Worm (Caenorhabditis elegans) whole organism, late embryonic: ENCODE results near the gene cgp-1.
A peak's percentile ranks its signal among the peaks of the same experiment; 100 is the strongest.

Source experiments
- C08G9.2 ChIP-seq: sonication (generic microtip); optimal IDR thresholded peaks from 2 replicates; lab custom pipeline; 2016; ENCODE audit warnings: mild to moderate bottlenecking, missing genetic modification characterization, moderate library complexity, missing compliant biosample characterization
- C38D4.7 ChIP-seq: fragments of 200-800 bp; sonication (Bioruptor generic); optimal IDR thresholded peaks from 2 replicates; lab custom pipeline; 2018; ENCODE audit warnings: mild to moderate bottlenecking, missing genetic modification characterization, moderate library complexity, missing compliant biosample characterization
- K09A11.1 ChIP-seq: sonication (generic microtip); optimal IDR thresholded peaks from 2 replicates; lab custom pipeline; 2017; ENCODE audit warnings: antibody characterized with exemption, mild to moderate bottlenecking, missing genetic modification characterization, missing compliant biosample characterization; ENCODE audit not compliant: insufficient read depth
- ama-1 ChIP-seq: fragments of 150-350 bp; optimal IDR thresholded peaks from 2 replicates; lab custom pipeline; 2014
- ceh-14 ChIP-seq: sonication (generic microtip); optimal IDR thresholded peaks from 2 replicates; lab custom pipeline; 2016; ENCODE audit warnings: missing genotype, missing genetic modification characterization, missing compliant biosample characterization
- ceh-18 ChIP-seq: sonication (generic microtip); optimal IDR thresholded peaks from 2 replicates; lab custom pipeline; 2016; ENCODE audit warnings: missing genetic modification characterization, missing compliant biosample characterization
- ceh-19 ChIP-seq: fragments of 200-800 bp; sonication (Bioruptor generic); optimal IDR thresholded peaks from 2 replicates; lab custom pipeline; 2018; ENCODE audit warnings: mild to moderate bottlenecking, missing genetic modification characterization, missing compliant biosample characterization
- ceh-24 ChIP-seq: sonication (generic microtip); optimal IDR thresholded peaks from 2 replicates; lab custom pipeline; 2016; ENCODE audit warnings: mild to moderate bottlenecking, missing genetic modification characterization, missing compliant biosample characterization
- ceh-30 ChIP-seq: fragments of 150-350 bp; optimal IDR thresholded peaks from 2 replicates; lab custom pipeline; 2014; ENCODE audit warnings: missing biosample characterization, missing genetic modification characterization
- ceh-34 ChIP-seq: sonication (generic microtip); optimal IDR thresholded peaks from 2 replicates; lab custom pipeline; 2016; ENCODE audit warnings: mild to moderate bottlenecking, missing genetic modification characterization, missing compliant biosample characterization
- ceh-45 ChIP-seq: fragments of 200-800 bp; sonication (Bioruptor generic); IDR thresholded peaks from 2 replicates; pipeline ENCODE4 v1.3.6; 2022; ENCODE audit warnings: missing genetic modification reagents, missing genetic modification characterization, missing compliant biosample characterization
- ceh-48 ChIP-seq: sonication (generic microtip); optimal IDR thresholded peaks from 2 replicates; lab custom pipeline; 2016; ENCODE audit warnings: missing genetic modification characterization, inconsistent platforms, missing compliant biosample characterization
- ceh-9 ChIP-seq: sonication (generic microtip); optimal IDR thresholded peaks from 2 replicates; lab custom pipeline; 2016; ENCODE audit warnings: mild to moderate bottlenecking, missing genetic modification characterization, inconsistent platforms, missing compliant biosample characterization
- che-1 ChIP-seq: sonication (generic microtip); optimal IDR thresholded peaks from 2 replicates; lab custom pipeline; 2016; ENCODE audit warnings: mild to moderate bottlenecking, missing genetic modification characterization, missing compliant biosample characterization
- elt-2 ChIP-seq: sonication (generic microtip); optimal IDR thresholded peaks from 2 replicates; lab custom pipeline; 2016; ENCODE audit warnings: missing genetic modification reagents, missing genetic modification characterization, missing compliant biosample characterization
- elt-4 ChIP-seq: sonication (generic microtip); optimal IDR thresholded peaks from 2 replicates; lab custom pipeline; 2016; ENCODE audit warnings: missing genetic modification characterization, missing compliant biosample characterization
- ets-4 ChIP-seq: sonication (generic microtip); optimal IDR thresholded peaks from 2 replicates; lab custom pipeline; 2016; ENCODE audit warnings: missing genetic modification characterization, missing compliant biosample characterization
- eyg-1 ChIP-seq: sonication (generic microtip); optimal IDR thresholded peaks from 2 replicates; lab custom pipeline; 2016; ENCODE audit warnings: missing genotype, missing genetic modification characterization, missing compliant biosample characterization
- fax-1 ChIP-seq: sonication (generic microtip); optimal IDR thresholded peaks from 2 replicates; lab custom pipeline; 2016; ENCODE audit warnings: missing genotype, missing genetic modification characterization, missing compliant biosample characterization
- fkh-10 ChIP-seq: fragments of 150-350 bp; optimal IDR thresholded peaks from 2 replicates; lab custom pipeline; 2014; ENCODE audit warnings: missing biosample characterization, missing genetic modification reagents, missing genetic modification characterization
- gmeb-2 ChIP-seq: sonication (generic microtip); optimal IDR thresholded peaks from 2 replicates; lab custom pipeline; 2016; ENCODE audit warnings: missing genetic modification characterization, inconsistent platforms, missing compliant biosample characterization
- hlh-15 ChIP-seq: sonication (generic microtip); optimal IDR thresholded peaks from 2 replicates; lab custom pipeline; 2016; ENCODE audit warnings: missing genetic modification characterization, missing compliant biosample characterization
- hlh-6 ChIP-seq: sonication (generic microtip); optimal IDR thresholded peaks from 2 replicates; lab custom pipeline; 2016; ENCODE audit warnings: missing genotype, missing genetic modification characterization, missing compliant biosample characterization
- hlh-8 ChIP-seq: sonication (generic microtip); optimal IDR thresholded peaks from 2 replicates; lab custom pipeline; 2016; ENCODE audit warnings: missing genotype, missing genetic modification characterization, missing compliant biosample characterization
- lin-11 ChIP-seq: fragments of 200-800 bp; sonication (Bioruptor generic); optimal IDR thresholded peaks from 2 replicates; lab custom pipeline; 2018; ENCODE audit warnings: mild to moderate bottlenecking, missing genetic modification characterization, missing compliant biosample characterization
- mec-3 ChIP-seq: sonication (generic microtip); optimal IDR thresholded peaks from 2 replicates; lab custom pipeline; 2016; ENCODE audit warnings: borderline replicate concordance, missing genetic modification characterization, missing compliant biosample characterization
- nfya-1 ChIP-seq: sonication (generic microtip); optimal IDR thresholded peaks from 2 replicates; lab custom pipeline; 2017; ENCODE audit warnings: missing genetic modification characterization, mild to moderate bottlenecking, missing compliant biosample characterization, antibody characterized with exemption, moderate library complexity
- nhr-11 ChIP-seq: fragments of 150-350 bp; optimal IDR thresholded peaks from 2 replicates; lab custom pipeline; 2014; ENCODE audit warnings: missing biosample characterization, missing genetic modification characterization
- nhr-232 ChIP-seq: sonication (generic microtip); optimal IDR thresholded peaks from 2 replicates; lab custom pipeline; 2016; ENCODE audit warnings: missing genetic modification characterization, missing compliant biosample characterization
- odd-2 ChIP-seq: sonication (generic microtip); optimal IDR thresholded peaks from 2 replicates; lab custom pipeline; 2017; ENCODE audit warnings: antibody characterized with exemption, mild to moderate bottlenecking, missing genetic modification characterization, missing compliant biosample characterization
- pag-3 ChIP-seq: sonication (generic microtip); optimal IDR thresholded peaks from 2 replicates; lab custom pipeline; 2016; ENCODE audit warnings: missing compliant biosample characterization, missing genetic modification characterization, borderline replicate concordance
- pat-9 ChIP-seq: fragments of 200-800 bp; sonication (Bioruptor generic); optimal IDR thresholded peaks from 2 replicates; lab custom pipeline; 2018; ENCODE audit warnings: mild to moderate bottlenecking, missing genetic modification characterization, moderate library complexity, missing compliant biosample characterization
- pax-1 ChIP-seq: fragments of 150-350 bp; optimal IDR thresholded peaks from 2 replicates; lab custom pipeline; 2014; ENCODE audit warnings: missing biosample characterization, missing genetic modification characterization
- pha-2 ChIP-seq: sonication (generic microtip); optimal IDR thresholded peaks from 2 replicates; lab custom pipeline; 2017; ENCODE audit warnings: mild to moderate bottlenecking, missing genetic modification characterization, missing compliant biosample characterization
- pqm-1 ChIP-seq: sonication (generic microtip); optimal IDR thresholded peaks from 2 replicates; lab custom pipeline; 2016; ENCODE audit warnings: missing genetic modification characterization, missing compliant biosample characterization
- pros-1 ChIP-seq: fragments of 150-350 bp; optimal IDR thresholded peaks from 2 replicates; lab custom pipeline; 2014; ENCODE audit warnings: missing biosample characterization, missing genetic modification reagents, missing genetic modification characterization
- sdc-2 ChIP-seq: sonication (generic microtip); optimal IDR thresholded peaks from 2 replicates; lab custom pipeline; 2016; ENCODE audit warnings: missing genotype, missing genetic modification characterization, missing compliant biosample characterization
- syd-9 ChIP-seq: sonication (generic microtip); optimal IDR thresholded peaks from 2 replicates; lab custom pipeline; 2016; ENCODE audit warnings: mild to moderate bottlenecking, missing genetic modification characterization, moderate library complexity, missing compliant biosample characterization
- unc-3 ChIP-seq, 2 experiments: fragments of 200-800 bp in 1 of 2; sonication (Bioruptor generic) in 1 of 2; sonication (generic microtip) in 1 of 2; conservative IDR thresholded peaks in 1 of 2; optimal IDR thresholded peaks in 1 of 2; 2 replicates each; pipeline versions ENCODE4 v1.3.6 to Lab custom; 2016 to 2022; ENCODE audit warnings: missing compliant biosample characterization in 2 of 2, missing genetic modification characterization in 2 of 2, missing genetic modification reagents in 1 of 2
- unc-42 ChIP-seq: sonication (generic microtip); optimal IDR thresholded peaks from 2 replicates; lab custom pipeline; 2016; ENCODE audit warnings: missing genotype, missing genetic modification characterization, missing compliant biosample characterization
- zip-5 ChIP-seq: sonication (generic microtip); optimal IDR thresholded peaks from 2 replicates; lab custom pipeline; 2016; ENCODE audit warnings: missing genetic modification characterization, missing compliant biosample characterization
- ztf-16 ChIP-seq: sonication (generic microtip); optimal IDR thresholded peaks from 2 replicates; lab custom pipeline; 2017; ENCODE audit warnings: missing genetic modification characterization, missing compliant biosample characterization

Gene cgp-1

DNA sequence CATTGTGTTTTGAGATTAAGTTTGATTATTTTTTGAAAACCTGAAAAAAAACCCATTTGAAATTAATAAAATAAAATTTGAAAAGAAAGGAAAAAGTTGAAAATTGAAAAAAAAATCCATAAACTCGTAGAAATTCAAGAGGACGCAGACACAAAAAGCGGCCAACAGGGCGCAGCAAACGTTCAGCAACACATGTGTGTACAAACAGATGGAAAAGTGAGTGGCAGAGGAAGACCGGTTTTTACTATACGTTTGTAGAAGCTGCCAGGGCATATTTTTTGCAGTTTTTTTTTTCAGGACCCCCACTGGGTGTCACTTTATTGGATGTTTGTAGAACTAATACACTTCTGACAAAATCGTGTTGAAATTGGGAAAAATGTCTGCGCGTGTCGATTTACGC, at the start of gene cgp-1:
cgp-1 (minus strand) TSS at position 40 of the 400 bp plus-strand sequence.
- TF ChIP-seq ceh-30 (tag; lab: Kevin White, UChicago) = no peak
- no peak for TF ChIP-seq pag-3 (tag; lab: Kevin White, UChicago)
- peak; percentile 69 for TF ChIP-seq hlh-8 (tag; lab: Kevin White, UChicago)
- no peak for TF ChIP-seq gmeb-2
- no peak for TF ChIP-seq pat-9
- no peak for TF ChIP-seq hlh-6 (tag; lab: Kevin White, UChicago)
- peak; percentile 30 for TF ChIP-seq nfya-1 (tag; lab: Kevin White, UChicago)

DNA sequence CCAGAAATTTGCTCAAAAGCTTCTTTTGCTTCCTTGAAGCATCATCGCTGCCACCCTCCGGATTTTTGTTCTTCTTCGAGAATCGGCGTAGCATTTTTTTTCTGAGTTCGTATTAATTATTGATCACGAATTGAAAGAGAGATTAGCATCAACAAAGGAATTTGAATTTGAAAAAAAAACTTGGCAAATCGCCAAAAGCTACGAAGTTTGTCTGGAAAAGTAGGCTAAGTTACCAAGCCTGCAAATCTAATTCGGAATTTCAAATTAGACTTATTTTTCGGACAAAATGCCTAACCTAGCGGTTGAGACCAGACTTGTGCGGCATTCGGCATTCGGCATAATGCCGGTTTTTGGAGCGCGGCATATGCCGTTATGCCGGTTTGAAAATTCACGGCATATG, 49.5 kb upstream of the cgp-1 start, which contains the start of gene cfap-36:
cfap-36 (minus strand) TSS at position 101 of the 400 bp plus-strand sequence.
- no peak for TF ChIP-seq ceh-14 (tag; lab: Kevin White, UChicago)
- no peak for TF ChIP-seq eyg-1
- no peak for TF ChIP-seq ets-4
- no peak for TF ChIP-seq ceh-19 (GFP tag; lab: Kevin White, UChicago)
- TF ChIP-seq ceh-18 = no peak
- no peak for TF ChIP-seq ceh-34 (tag; lab: Kevin White, UChicago)
- TF ChIP-seq ceh-9 = no peak
- no peak for TF ChIP-seq ceh-30 (tag; lab: Kevin White, UChicago)
- TF ChIP-seq fax-1 (tag; lab: Kevin White, UChicago) = no peak
- TF ChIP-seq ztf-16 (tag; lab: Kevin White, UChicago) = no peak
- TF ChIP-seq unc-42 (tag; lab: Kevin White, UChicago) = no peak
- TF ChIP-seq fkh-10 (GFP tag; lab: Kevin White, UChicago) = no peak

DNA sequence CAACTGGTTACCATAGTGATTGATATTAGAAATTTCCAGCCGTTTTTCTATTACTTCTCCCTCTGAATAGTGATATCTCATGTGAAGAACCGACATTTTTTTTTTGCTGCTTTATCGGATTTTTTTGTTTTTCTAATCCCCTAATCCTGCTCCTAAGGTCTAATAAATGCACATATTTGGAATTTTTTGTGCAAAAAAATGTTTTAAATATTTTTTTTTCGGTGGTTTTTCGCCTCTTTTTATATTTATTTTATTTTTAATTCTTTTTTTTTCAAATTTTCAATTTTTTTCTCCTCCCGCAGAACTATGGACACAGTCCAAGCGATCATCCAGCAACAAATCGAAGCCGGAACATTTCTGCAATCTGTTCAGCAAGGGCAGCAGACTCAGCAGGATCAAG, 44.1 kb upstream of the cgp-1 start, which contains the start of gene Y108G3AL.2:
Y108G3AL.2 (plus strand) TSS at position 301 of the 400 bp plus-strand sequence.
- TF ChIP-seq nhr-11 (tag; lab: Kevin White, UChicago) (no peak), pag-3 (tag; lab: Kevin White, UChicago) (no peak), ceh-24 (tag; lab: Kevin White, UChicago) (no peak), ceh-48 (no peak), hlh-15 (no peak), lin-11 (tag; lab: Kevin White, UChicago) (no peak), ceh-14 (tag; lab: Kevin White, UChicago) (no peak), pqm-1 (no peak), pros-1 (tag; lab: Kevin White, UChicago) (no peak), ceh-18 (no peak), nhr-232 (no peak), unc-3 (GFP tag; conservative IDR thresholded peaks at IDR 0.05; lab: Robert Waterston, UW) (no peak), unc-3 (tag; optimal IDR thresholded peaks at IDR 0.05; lab: Kevin White, UChicago) (no peak), ceh-30 (tag; lab: Kevin White, UChicago) (no peak), C38D4.7 (GFP tag; lab: Kevin White, UChicago) (no peak), C08G9.2 (tag; lab: Kevin White, UChicago) (no peak), odd-2 (tag; lab: Kevin White, UChicago) (no peak), zip-5 (tag; lab: Kevin White, UChicago) (no peak), che-1 (tag; lab: Kevin White, UChicago) (no peak), K09A11.1 (tag; lab: Kevin White, UChicago) (no peak)

DNA sequence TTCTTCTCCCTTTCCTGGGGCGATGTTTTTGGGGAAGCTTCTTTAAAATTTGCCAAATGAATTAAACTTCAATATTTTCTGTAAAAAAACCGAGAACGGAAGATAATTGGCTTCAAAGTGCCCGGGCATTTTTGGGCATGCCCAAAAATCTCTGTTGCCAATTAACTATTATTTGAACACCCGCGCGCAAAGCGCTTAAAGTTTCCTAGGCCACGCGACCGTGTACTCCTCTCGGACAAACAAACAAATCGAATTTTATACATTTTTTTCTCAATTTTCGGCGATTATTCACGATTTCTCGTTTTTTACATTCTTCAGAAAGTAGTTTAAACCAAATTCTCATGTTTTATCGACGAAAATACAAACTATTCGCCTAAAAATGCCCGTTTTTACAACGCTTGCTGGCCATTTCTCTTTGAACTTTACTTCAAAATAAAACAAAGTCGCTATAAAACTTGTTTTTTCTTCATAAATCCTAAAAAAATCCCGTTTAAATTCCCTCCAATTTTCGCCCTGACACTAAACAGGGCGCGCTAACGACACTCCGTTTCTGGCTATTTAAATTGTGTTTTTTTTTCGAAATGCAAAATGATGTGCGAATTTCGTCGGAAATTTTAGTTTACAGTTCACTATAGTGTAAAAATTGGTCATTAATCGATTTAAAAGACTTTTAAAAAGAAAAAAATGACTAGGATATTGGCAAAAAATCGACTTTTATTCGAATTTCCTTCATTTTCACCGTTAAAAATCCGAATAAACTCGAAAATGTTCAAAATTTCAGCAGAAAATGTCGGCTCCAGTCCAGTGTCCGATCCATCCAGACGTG, 33.7 kb upstream of the cgp-1 start, which contains the start of gene ttb-1:
ttb-1 (plus strand) TSS at position 776 of the 826 bp plus-strand sequence.
- peak; percentile 18 for TF ChIP-seq ztf-16 (tag; lab: Kevin White, UChicago)
- no peak for TF ChIP-seq sdc-2 (tag; lab: Kevin White, UChicago)
- TF ChIP-seq ceh-30 (tag; lab: Kevin White, UChicago) = no peak
- no peak for TF ChIP-seq pax-1 (tag; lab: Kevin White, UChicago)
- no peak for TF ChIP-seq gmeb-2
- no peak for TF ChIP-seq pha-2
- no peak for TF ChIP-seq ama-1 (lab: Kevin White, UChicago)
- TF ChIP-seq ceh-45 (GFP tag; lab: Robert Waterston, UW) = no peak
- no peak for TF ChIP-seq elt-4 (tag; lab: Kevin White, UChicago)
- no peak for TF ChIP-seq ceh-9
- TF ChIP-seq lin-11 (tag; lab: Kevin White, UChicago) = no peak
- peak; percentile 61 for TF ChIP-seq zip-5 (tag; lab: Kevin White, UChicago)
- peak; percentile 35 for TF ChIP-seq ets-4
- peak; percentile 1 for TF ChIP-seq mec-3 (tag; lab: Kevin White, UChicago)
- peak; percentile 23 for TF ChIP-seq elt-2 (tag; lab: Kevin White, UChicago)
- TF ChIP-seq ceh-19 (GFP tag; lab: Kevin White, UChicago) = no peak
- no peak for TF ChIP-seq pat-9
- no peak for TF ChIP-seq nhr-232
- no peak for TF ChIP-seq che-1 (tag; lab: Kevin White, UChicago)
- no peak for TF ChIP-seq unc-3 (GFP tag; conservative IDR thresholded peaks at IDR 0.05; lab: Robert Waterston, UW)
- TF ChIP-seq unc-3 (tag; optimal IDR thresholded peaks at IDR 0.05; lab: Kevin White, UChicago) = no peak
- no peak for TF ChIP-seq syd-9 (tag; lab: Kevin White, UChicago)
- peak; percentile 6 for TF ChIP-seq ceh-34 (tag; lab: Kevin White, UChicago)
- TF ChIP-seq C08G9.2 (tag; lab: Kevin White, UChicago) = peak; percentile 83
